Fruit fly (Drosophila melanogaster) whole organism, embryonic: ENCODE measurements around the gene CG13720.

ENCODE experiments used
- Blimp-1 ChIP-seq: fragments of 200-800 bp; sonication (Bioruptor generic); optimal IDR thresholded peaks from 3 replicates; lab custom pipeline; 2018; ENCODE audit warnings: missing biosample characterization, missing genetic modification characterization, mild to moderate bottlenecking, moderate library complexity, missing genetic modification reagents
- CG10209 ChIP-seq: fragments of 200-800 bp; sonication (Bioruptor generic); optimal IDR thresholded peaks from 3 replicates; lab custom pipeline; 2017; ENCODE audit warnings: missing biosample characterization, mild to moderate bottlenecking, missing genetic modification characterization, missing genetic modification reagents
- CG11247 ChIP-seq: fragments of 200-800 bp; sonication (Bioruptor generic); IDR thresholded peaks from 2 replicates; pipeline ENCODE4 v1.3.6; 2022; ENCODE audit warnings: missing biosample characterization, missing genetic modification characterization
- CG12155 ChIP-seq: fragments of 200-800 bp; sonication (Bioruptor generic); optimal IDR thresholded peaks from 3 replicates; lab custom pipeline; 2016; ENCODE audit warnings: missing biosample characterization, missing genetic modification characterization
- CG12769 ChIP-seq: fragments of 200-800 bp; sonication (Bioruptor generic); optimal IDR thresholded peaks from 2 replicates; lab custom pipeline; 2019; ENCODE audit warnings: missing biosample characterization, mild to moderate bottlenecking, missing genetic modification characterization, moderate library complexity
- CG14441 ChIP-seq: fragments of 200-800 bp; sonication (Bioruptor generic); IDR thresholded peaks from 2 replicates; pipeline ENCODE4 v1.3.6; 2022; ENCODE audit warnings: missing biosample characterization, missing genetic modification characterization
- CG17829 ChIP-seq: fragments of 200-800 bp; optimal IDR thresholded peaks from 2 replicates; lab custom pipeline; 2019; ENCODE audit warnings: missing biosample characterization, mild to moderate bottlenecking, missing genetic modification characterization, moderate library complexity
- CG17912 ChIP-seq: fragments of 200-800 bp; sonication (Bioruptor generic); optimal IDR thresholded peaks from 2 replicates; lab custom pipeline; 2018; ENCODE audit warnings: missing biosample characterization, mild to moderate bottlenecking, missing genetic modification characterization
- CG30020 ChIP-seq: fragments of 200-800 bp; optimal IDR thresholded peaks from 2 replicates; lab custom pipeline; 2019; ENCODE audit warnings: missing biosample characterization, mild to moderate bottlenecking, missing genetic modification characterization, moderate library complexity
- CG31441 ChIP-seq: fragments of 200-800 bp; sonication (Bioruptor generic); IDR thresholded peaks from 2 replicates; pipeline ENCODE4 v1.3.6; 2022; ENCODE audit warnings: missing biosample characterization, missing genetic modification characterization
- CG33213 ChIP-seq: fragments of 200-800 bp; sonication (Bioruptor generic); optimal IDR thresholded peaks from 3 replicates; lab custom pipeline; 2016; ENCODE audit warnings: missing biosample characterization, missing genetic modification characterization
- CG3407 ChIP-seq: fragments of 200-800 bp; sonication (Bioruptor generic); optimal IDR thresholded peaks from 2 replicates; lab custom pipeline; 2018; ENCODE audit warnings: missing biosample characterization, mild to moderate bottlenecking, missing genetic modification characterization
- CG34224 ChIP-seq: fragments of 200-800 bp; sonication (Bioruptor generic); IDR thresholded peaks from 3 replicates; pipeline ENCODE4 v1.3.6; 2022; ENCODE audit warnings: missing biosample characterization, missing genetic modification characterization; ENCODE audit not compliant: partially characterized antibody
- CG43689 ChIP-seq: fragments of 200-800 bp; sonication (Bioruptor generic); IDR thresholded peaks from 2 replicates; pipeline ENCODE4 v1.3.6; 2022; ENCODE audit warnings: missing biosample characterization, missing genetic modification characterization
- CG6175 ChIP-seq: fragments of 200-800 bp; sonication (Bioruptor generic); IDR thresholded peaks from 3 replicates; pipeline ENCODE4 v1.3.6; 2022; ENCODE audit warnings: missing biosample characterization, missing genetic modification characterization
- CG9215 ChIP-seq: fragments of 200-800 bp; sonication (Bioruptor generic); IDR thresholded peaks from 2 replicates; pipeline ENCODE4 v1.3.6; 2022; ENCODE audit warnings: missing biosample characterization, missing genetic modification characterization
- CHES-1-like ChIP-seq: fragments of 200-800 bp; sonication (Bioruptor generic); optimal IDR thresholded peaks from 2 replicates; lab custom pipeline; 2016; ENCODE audit warnings: missing biosample characterization, missing genetic modification characterization
- Dll ChIP-seq: fragments of 200-800 bp; sonication (Bioruptor generic); IDR thresholded peaks from 4 replicates; pipeline ENCODE4 v1.3.6; 2022; ENCODE audit warnings: missing biosample characterization, missing genetic modification characterization; ENCODE audit not compliant: partially characterized antibody
- Doc2 ChIP-seq: fragments of 200-800 bp; sonication (Bioruptor generic); IDR thresholded peaks from 2 replicates; pipeline ENCODE4 v1.3.6; 2022; ENCODE audit warnings: missing biosample characterization, missing genetic modification characterization
- HmgD ChIP-seq: fragments of 200-800 bp; sonication (Bioruptor generic); optimal IDR thresholded peaks from 3 replicates; lab custom pipeline; 2016; ENCODE audit warnings: missing biosample characterization, missing genetic modification characterization
- Hr51 ChIP-seq, 2 experiments: fragments of 200-800 bp; sonication (Bioruptor generic); optimal IDR thresholded peaks; 2 replicates in 1 of 2; 3 replicates in 1 of 2; lab custom pipeline; 2016 to 2018; ENCODE audit warnings: missing biosample characterization in 2 of 2, missing genetic modification characterization in 2 of 2, mild to moderate bottlenecking in 1 of 2, moderate library complexity in 1 of 2
- Lpt ChIP-seq: fragments of >200 bp; optimal IDR thresholded peaks from 2 replicates; lab custom pipeline; 2018; ENCODE audit warnings: missing biosample characterization, missing genetic modification characterization
- Mad ChIP-seq: fragments of 200-800 bp; sonication (Bioruptor generic); optimal IDR thresholded peaks from 2 replicates; lab custom pipeline; 2016; ENCODE audit warnings: missing biosample characterization, missing genetic modification characterization
- Med ChIP-seq: fragments of 200-800 bp; sonication (Bioruptor generic); peaks from one replicate; lab custom pipeline; 2016; ENCODE audit warnings: missing biosample characterization, missing genetic modification characterization, mild to moderate bottlenecking, inconsistent platforms, moderate library complexity
- NC2β ChIP-seq: fragments of 200-800 bp; sonication (Bioruptor generic); optimal IDR thresholded peaks from 2 replicates; lab custom pipeline; 2016; ENCODE audit warnings: missing biosample characterization, missing genetic modification characterization
- Nf-YC ChIP-seq: fragments of 200-800 bp; optimal IDR thresholded peaks from 3 replicates; lab custom pipeline; 2019; ENCODE audit warnings: missing biosample characterization, mild to moderate bottlenecking, missing genetic modification characterization, moderate library complexity
- Opbp ChIP-seq: fragments of 200-800 bp; sonication (Bioruptor generic); IDR thresholded peaks from 3 replicates; pipeline ENCODE4 v1.3.6; 2022; ENCODE audit warnings: missing biosample characterization, missing genetic modification characterization; ENCODE audit not compliant: partially characterized antibody
- Ptx1 ChIP-seq: fragments of 200-800 bp; sonication (Bioruptor generic); IDR thresholded peaks from 2 replicates; pipeline ENCODE4 v1.3.6; 2022; ENCODE audit warnings: missing biosample characterization, missing genetic modification characterization
- Rfx ChIP-seq: fragments of 200-800 bp; sonication (Bioruptor generic); IDR thresholded peaks from 2 replicates; pipeline ENCODE4 v1.3.6; 2022; ENCODE audit warnings: missing biosample characterization, missing genetic modification characterization
- Six4 ChIP-seq: fragments of 200-800 bp; sonication (Bioruptor generic); optimal IDR thresholded peaks from 2 replicates; lab custom pipeline; 2016; ENCODE audit warnings: missing biosample characterization, missing genetic modification characterization
- Usf ChIP-seq: fragments of 200-800 bp; sonication (Bioruptor generic); optimal IDR thresholded peaks from 2 replicates; lab custom pipeline; 2017; ENCODE audit warnings: missing genotype, missing biosample characterization, missing genetic modification characterization
- ase ChIP-seq: fragments of 200-800 bp; sonication (Bioruptor generic); IDR thresholded peaks from 3 replicates; pipeline ENCODE4 v1.3.6; 2022; ENCODE audit warnings: missing biosample characterization, missing genetic modification characterization
- bab2 ChIP-seq: fragments of 200-800 bp; sonication (Bioruptor generic); optimal IDR thresholded peaks from 2 replicates; lab custom pipeline; 2016; ENCODE audit warnings: missing biosample characterization, missing genetic modification characterization
- chm ChIP-seq: fragments of 200-800 bp; sonication (Bioruptor generic); IDR thresholded peaks from 2 replicates; pipeline ENCODE4 v1.3.6; 2022; ENCODE audit warnings: missing biosample characterization, missing genetic modification characterization
- chn ChIP-seq: fragments of 200-800 bp; sonication (Bioruptor generic); optimal IDR thresholded peaks from 2 replicates; lab custom pipeline; 2016; ENCODE audit warnings: missing biosample characterization, missing genetic modification characterization
- corto ChIP-seq: fragments of 200-800 bp; sonication (Bioruptor generic); optimal IDR thresholded peaks from 2 replicates; lab custom pipeline; 2016; ENCODE audit warnings: missing biosample characterization, mild to moderate bottlenecking, missing genetic modification characterization, moderate library complexity
- croc ChIP-seq: fragments of 200-800 bp; sonication (Bioruptor generic); conservative IDR thresholded peaks from 3 replicates; pipeline ENCODE4 v1.3.6; 2022; ENCODE audit warnings: missing biosample characterization, missing genetic modification characterization
- da ChIP-seq: fragments of 200-800 bp; sonication (Bioruptor generic); optimal IDR thresholded peaks from 2 replicates; lab custom pipeline; 2016; ENCODE audit warnings: missing biosample characterization, missing genetic modification characterization
- dm ChIP-seq: fragments of 200-800 bp; sonication (Bioruptor generic); optimal IDR thresholded peaks from 3 replicates; lab custom pipeline; 2016; ENCODE audit warnings: missing biosample characterization, missing genetic modification characterization
- dysf ChIP-seq: fragments of 200-800 bp; sonication (Bioruptor generic); IDR thresholded peaks from 3 replicates; pipeline ENCODE4 v1.3.6; 2022; ENCODE audit warnings: missing biosample characterization, missing genetic modification characterization
- ems ChIP-seq: fragments of 200-800 bp; sonication (Bioruptor generic); optimal IDR thresholded peaks from 3 replicates; lab custom pipeline; 2016; ENCODE audit warnings: missing biosample characterization, missing genetic modification characterization
- gsb ChIP-seq: fragments of 200-800 bp; sonication (Bioruptor generic); IDR thresholded peaks from 2 replicates; pipeline ENCODE4 v1.3.6; 2022; ENCODE audit warnings: missing biosample characterization, missing genetic modification characterization
- h ChIP-seq: fragments of >200 bp; optimal IDR thresholded peaks from 2 replicates; lab custom pipeline; 2017
- kay ChIP-seq: fragments of 200-800 bp; sonication (Bioruptor generic); optimal IDR thresholded peaks from 2 replicates; lab custom pipeline; 2016; ENCODE audit warnings: missing biosample characterization, missing genetic modification characterization
- mirr ChIP-seq: fragments of 200-800 bp; sonication (Bioruptor generic); optimal IDR thresholded peaks from 3 replicates; lab custom pipeline; 2018; ENCODE audit warnings: missing biosample characterization, mild to moderate bottlenecking, missing genetic modification characterization
- pnt ChIP-seq: fragments of 200-800 bp; sonication (Bioruptor generic); optimal IDR thresholded peaks from 3 replicates; lab custom pipeline; 2016; ENCODE audit warnings: missing biosample characterization, missing genetic modification characterization
- prd ChIP-seq, 3 experiments: fragments of >200 bp in 2 of 3; fragments of 200-800 bp in 1 of 3; sonication (Bioruptor generic) in 1 of 3; optimal IDR thresholded peaks in 2 of 3; IDR thresholded peaks in 1 of 3; 2 replicates in 2 of 3; 3 replicates in 1 of 3; pipeline versions ENCODE4 v1.3.6 to Lab custom; 2017 to 2022; ENCODE audit warnings: missing biosample characterization in 1 of 3, missing genetic modification characterization in 1 of 3
- psq ChIP-seq: fragments of 200-800 bp; sonication (Bioruptor generic); optimal IDR thresholded peaks from 2 replicates; lab custom pipeline; 2017; ENCODE audit warnings: missing biosample characterization, missing genetic modification characterization
- sd ChIP-seq: fragments of 200-800 bp; sonication (Bioruptor generic); optimal IDR thresholded peaks from 3 replicates; lab custom pipeline; 2018; ENCODE audit warnings: missing biosample characterization, mild to moderate bottlenecking, missing genetic modification characterization, moderate library complexity
- sim ChIP-seq: fragments of 200-800 bp; sonication (Bioruptor generic); IDR thresholded peaks from 2 replicates; pipeline ENCODE4 v1.3.6; 2022; ENCODE audit warnings: missing biosample characterization, missing genetic modification characterization
- slp2 ChIP-seq: fragments of 200-800 bp; sonication (Bioruptor generic); optimal IDR thresholded peaks from 2 replicates; lab custom pipeline; 2016; ENCODE audit warnings: missing biosample characterization, missing genetic modification characterization
- unc-4 ChIP-seq: fragments of 200-800 bp; sonication (Bioruptor generic); IDR thresholded peaks from 2 replicates; pipeline ENCODE4 v1.3.6; 2022; ENCODE audit warnings: missing biosample characterization, missing genetic modification characterization; ENCODE audit not compliant: partially characterized antibody

The CG13720 gene

DNA sequence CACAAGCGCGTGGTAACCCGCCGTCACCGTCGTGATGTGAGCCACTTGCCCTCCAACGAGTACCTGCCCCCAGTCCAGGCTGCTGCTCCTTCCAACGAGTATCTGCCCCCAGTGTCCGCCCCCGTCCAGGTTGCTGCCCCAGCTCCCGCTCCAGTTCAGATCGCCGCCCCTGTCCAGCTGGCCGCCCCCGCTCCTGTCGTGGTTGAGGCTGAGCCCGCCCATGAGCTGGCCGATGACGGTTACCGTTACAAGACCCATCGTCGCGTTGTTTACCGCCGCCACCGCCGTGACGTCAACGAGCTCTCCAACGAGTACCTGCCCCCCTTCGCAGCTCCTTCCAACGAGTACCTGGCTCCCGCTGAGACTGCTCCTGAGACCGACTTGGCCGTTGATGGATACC lies 19.5 kb downstream of the CG13720 start (continued):
- no peak for TF ChIP-seq CG30020 (tag; lab: Kevin White, UChicago)
- no peak for TF ChIP-seq NC2β (GFP tag; lab: Kevin White, UChicago)
- 0 out of 2 replicates have a peak, but pooled peaks have one; percentile 16 for TF ChIP-seq gsb (GFP tag; lab: Robert Waterston, UW)
- no peak for TF ChIP-seq CG31441 (GFP tag; lab: Robert Waterston, UW)
- no peak for TF ChIP-seq Dll (GFP tag; lab: Robert Waterston, UW)
- TF ChIP-seq sim (GFP tag; lab: Robert Waterston, UW), result no peak
- no peak for TF ChIP-seq Lpt
- peak; percentile 44 for TF ChIP-seq Rfx
- TF ChIP-seq croc, result no peak
- no peak for TF ChIP-seq Mad (GFP tag; lab: Kevin White, UChicago)
- TF ChIP-seq HmgD, result no peak
- no peak for TF ChIP-seq dm (GFP tag; lab: Kevin White, UChicago)
- no peak for TF ChIP-seq slp2 (GFP tag; lab: Kevin White, UChicago)
- no peak for TF ChIP-seq Doc2 (GFP tag; lab: Robert Waterston, UW)
- 0 out of 2 replicates have a peak, but pooled peaks have one; percentile 5 for TF ChIP-seq CG14441 (GFP tag; lab: Robert Waterston, UW)
- no peak for TF ChIP-seq CG10209
- TF ChIP-seq CG6175, result peak; percentile 10; the same call in 1 of the 3 replicates
- no peak for TF ChIP-seq Six4 (GFP tag; lab: Kevin White, UChicago)
- TF ChIP-seq Nf-YC, result no peak
- TF ChIP-seq Blimp-1 (GFP tag; lab: Kevin White, UChicago), result no peak
- no peak for TF ChIP-seq unc-4 (GFP tag; lab: Robert Waterston, UW)
- TF ChIP-seq CG17912, result no peak
- peak; percentile 20 for TF ChIP-seq CG12769 (tag; lab: Kevin White, UChicago)
- TF ChIP-seq kay (GFP tag; lab: Kevin White, UChicago), result no peak
- TF ChIP-seq chm, result no peak; the same call in 1 of the 2 replicates
- TF ChIP-seq Ptx1 (GFP tag; lab: Robert Waterston, UW), result 0 out of 2 replicates have a peak, but pooled peaks have one; percentile 12
- no peak for TF ChIP-seq CG43689 (GFP tag; lab: Robert Waterston, UW)
- TF ChIP-seq chn (GFP tag; lab: Kevin White, UChicago), result no peak
- TF ChIP-seq ems (GFP tag; lab: Kevin White, UChicago), result no peak
- no peak for TF ChIP-seq sd (tag; lab: Kevin White, UChicago)
- no peak for TF ChIP-seq CG3407
- no peak for TF ChIP-seq CHES-1-like (GFP tag; lab: Kevin White, UChicago)
- no peak for TF ChIP-seq psq (GFP tag; lab: Kevin White, UChicago)
- no peak for TF ChIP-seq Hr51 (GFP tag; optimal IDR thresholded peaks at IDR 0.05; lab: Kevin White, UChicago)
- no peak for TF ChIP-seq CG34224 (GFP tag; lab: Robert Waterston, UW)
- TF ChIP-seq ase, result 0 out of 3 replicates have a peak, but pooled peaks have one; percentile 4
- no peak for TF ChIP-seq CG33213 (GFP tag; lab: Kevin White, UChicago)
- no peak for TF ChIP-seq mirr (GFP tag; lab: Kevin White, UChicago)
- no peak for TF ChIP-seq pnt (GFP tag; lab: Kevin White, UChicago)
- no peak for TF ChIP-seq CG11247
- TF ChIP-seq Med (GFP tag; lab: Kevin White, UChicago), result peak; percentile 11
- no peak for TF ChIP-seq h (lab: Kevin White, UChicago)
- no peak for TF ChIP-seq CG12155 (GFP tag; lab: Kevin White, UChicago)
- no peak for TF ChIP-seq Usf (GFP tag; lab: Kevin White, UChicago)
- no peak for TF ChIP-seq prd (optimal IDR thresholded peaks at IDR 0.05; lab: Kevin White, UChicago)
- no peak for TF ChIP-seq prd (GFP tag; IDR thresholded peaks at IDR 0.05; lab: Robert Waterston, UW)
- 0 out of 3 replicates have a peak, but pooled peaks have one; percentile 25 for TF ChIP-seq dysf
- TF ChIP-seq da, result no peak
- no peak for TF ChIP-seq CG17829 (tag; lab: Kevin White, UChicago)
- no peak for TF ChIP-seq corto
- no peak for TF ChIP-seq Opbp
- TF ChIP-seq CG9215 (GFP tag; lab: Robert Waterston, UW), result peak; percentile 12; the same call in 1 of the 2 replicates
- no peak for TF ChIP-seq bab2 (GFP tag; lab: Kevin White, UChicago)
